Worm (Caenorhabditis elegans): ENCODE measurements around the gene Y43F8B.12.

DNA sequence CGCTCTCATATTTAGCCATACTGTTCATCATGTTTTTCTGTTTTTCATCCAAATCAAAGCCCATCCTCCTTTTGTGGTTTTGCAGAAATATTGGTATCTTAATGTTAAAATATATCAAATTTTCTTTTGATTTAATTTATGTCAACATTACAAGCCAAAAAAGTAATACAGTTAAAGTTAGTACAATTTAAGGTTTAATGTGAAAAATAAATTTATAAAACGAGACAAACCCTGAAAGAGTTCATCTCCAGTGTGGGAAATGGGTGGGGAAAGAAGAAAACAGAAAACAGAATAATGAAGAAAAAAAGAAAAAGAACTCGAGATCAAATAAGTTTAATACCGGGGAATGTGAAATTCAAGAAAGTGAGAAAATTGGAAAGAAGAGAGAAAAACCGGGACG, 19.4 kb upstream of the Y43F8B.12 start, which contains the start of gene M04C3.2:
- TF ChIP-seq unc-62 (GFP tag; optimal IDR thresholded peaks at IDR 0.05) (no peak), ztf-25 (GFP tag; IDR thresholded peaks at IDR 0.05) (no peak), sdz-38 (tag; optimal IDR thresholded peaks at IDR 0.05) (no peak), ama-1 (optimal IDR thresholded peaks at IDR 0.05) (no peak), ama-1 (GFP tag; optimal IDR thresholded peaks at IDR 0.05) (no peak), ceh-27 (GFP tag; optimal IDR thresholded peaks at IDR 0.05) (no peak), lin-35 (GFP tag; optimal IDR thresholded peaks at IDR 0.05) (no peak), attf-5 (GFP tag; optimal IDR thresholded peaks at IDR 0.05) (no peak), B0019.2 (GFP tag; conservative IDR thresholded peaks at IDR 0.05) (no peak), ztf-3 (GFP tag; optimal IDR thresholded peaks at IDR 0.05) (no peak), lin-54 (GFP tag; optimal IDR thresholded peaks at IDR 0.05) (no peak), efl-1 (GFP tag; optimal IDR thresholded peaks at IDR 0.05) (no peak), cebp-1 (GFP tag; IDR thresholded peaks at IDR 0.05) (no peak), cebp-1 (tag; optimal IDR thresholded peaks at IDR 0.05) (no peak), akir-1 (GFP tag; optimal IDR thresholded peaks at IDR 0.05) (no peak), nfya-1 (tag; optimal IDR thresholded peaks at IDR 0.05; ENCODE audit: borderline replicate concordance, insufficient read depth) (no peak)
